Fruit fly (Drosophila melanogaster) whole organism, wandering third instar larva: ENCODE results near the gene CG15765.
A peak's percentile ranks its signal among the peaks of the same experiment; 100 is the strongest.

Experiments
- Abd-B ChIP-seq: fragments of >200 bp; optimal IDR thresholded peaks from 2 replicates; lab custom pipeline; 2017; ENCODE audit warnings: missing biosample characterization, missing genetic modification characterization
- CG9705 ChIP-seq: fragments of 200-800 bp; sonication (Bioruptor generic); optimal IDR thresholded peaks from 2 replicates; lab custom pipeline; 2018; ENCODE audit warnings: missing biosample characterization, mild to moderate bottlenecking, missing genetic modification characterization
- CrebA ChIP-seq: fragments of 200-800 bp; sonication (Bioruptor generic); optimal IDR thresholded peaks from 2 replicates; lab custom pipeline; 2016; ENCODE audit warnings: missing biosample characterization, mild to moderate bottlenecking, missing genetic modification characterization, borderline replicate concordance
- Dfd ChIP-seq: fragments of >200 bp; optimal IDR thresholded peaks from 2 replicates; lab custom pipeline; 2017; ENCODE audit warnings: missing biosample characterization, missing genetic modification characterization
- Dif ChIP-seq: fragments of 200-275, 200-300 bp; sonication (Bioruptor generic); optimal IDR thresholded peaks from 2 replicates; lab custom pipeline; 2018; ENCODE audit warnings: missing biosample characterization, missing genetic modification characterization; ENCODE audit not compliant: partially characterized antibody
- HLH106 ChIP-seq: fragments of 200-800 bp; optimal IDR thresholded peaks from 3 replicates; lab custom pipeline; 2019; ENCODE audit warnings: missing biosample characterization, mild to moderate bottlenecking, missing genetic modification characterization, moderate library complexity
- Hnf4 ChIP-seq: fragments of 200-800 bp; sonication (Bioruptor generic); optimal IDR thresholded peaks from 2 replicates; lab custom pipeline; 2016; ENCODE audit warnings: missing biosample characterization, mild to moderate bottlenecking, missing genetic modification characterization
- Hr83 ChIP-seq: fragments of 200-300 bp; sonication (Bioruptor generic); optimal IDR thresholded peaks from 2 replicates; lab custom pipeline; 2016; ENCODE audit warnings: missing biosample characterization, mild to moderate bottlenecking, missing genetic modification characterization, moderate library complexity; ENCODE audit not compliant: poor library complexity, severe bottlenecking
- Jra ChIP-seq: sonication (Bioruptor generic); optimal IDR thresholded peaks from 2 replicates; lab custom pipeline; 2016; ENCODE audit warnings: missing biosample characterization, missing genetic modification characterization
- Mio ChIP-seq: sonication (Bioruptor generic); optimal IDR thresholded peaks from 2 replicates; lab custom pipeline; 2016; ENCODE audit warnings: missing biosample characterization, missing genetic modification characterization
- OdsH ChIP-seq: fragments of 200-800 bp; sonication (Bioruptor generic); optimal IDR thresholded peaks from 2 replicates; lab custom pipeline; 2016; ENCODE audit warnings: missing biosample characterization, mild to moderate bottlenecking, missing genetic modification characterization
- Rel ChIP-seq, 2 experiments: fragments of 200-800 bp; sonication (Bioruptor generic) in 1 of 2; optimal IDR thresholded peaks; 2 replicates in 1 of 2; 3 replicates in 1 of 2; lab custom pipeline; 2016 to 2019; ENCODE audit warnings: mild to moderate bottlenecking in 2 of 2, missing biosample characterization in 2 of 2, missing genetic modification characterization in 2 of 2, moderate library complexity in 1 of 2
- Sp1 ChIP-seq: fragments of 200-800 bp; sonication (Bioruptor generic); optimal IDR thresholded peaks from 3 replicates; lab custom pipeline; 2019; ENCODE audit warnings: missing biosample characterization, mild to moderate bottlenecking, missing genetic modification characterization, moderate library complexity
- Vsx2 ChIP-seq: fragments of 200-300, 225-300 bp; sonication (Bioruptor generic); optimal IDR thresholded peaks from 2 replicates; lab custom pipeline; 2018; ENCODE audit warnings: missing biosample characterization, missing genetic modification characterization; ENCODE audit not compliant: partially characterized antibody
- br ChIP-seq: fragments of 200-800 bp; sonication (Bioruptor generic); optimal IDR thresholded peaks from 2 replicates; lab custom pipeline; 2016; ENCODE audit warnings: missing biosample characterization, missing genetic modification characterization
- brk ChIP-seq: fragments of 200-800 bp; sonication (Bioruptor generic); optimal IDR thresholded peaks from 2 replicates; lab custom pipeline; 2016; ENCODE audit warnings: missing biosample characterization, mild to moderate bottlenecking, missing genetic modification characterization
- dl ChIP-seq, 2 experiments: fragments of 175-275, 200-275 bp in 1 of 2; fragments of 200-275 bp in 1 of 2; sonication (Bioruptor generic); optimal IDR thresholded peaks; lab custom pipeline; 2018; ENCODE audit warnings: mild to moderate bottlenecking in 2 of 2, missing biosample characterization in 2 of 2, missing genetic modification characterization in 2 of 2, moderate library complexity in 2 of 2; ENCODE audit not compliant: partially characterized antibody in 2 of 2, insufficient read depth in 1 of 2
- dmrt93B ChIP-seq: fragments of 200-800 bp; sonication (Bioruptor generic); optimal IDR thresholded peaks from 2 replicates; lab custom pipeline; 2018; ENCODE audit warnings: missing biosample characterization, mild to moderate bottlenecking, missing genetic modification characterization
- dsf ChIP-seq: sonication (Bioruptor generic); optimal IDR thresholded peaks from 2 replicates; lab custom pipeline; 2016; ENCODE audit warnings: missing biosample characterization, missing genetic modification characterization, borderline replicate concordance
- ey ChIP-seq: fragments of 200-800 bp; sonication (Bioruptor generic); optimal IDR thresholded peaks from 2 replicates; lab custom pipeline; 2016; ENCODE audit warnings: missing biosample characterization, missing genetic modification characterization
- foxo ChIP-seq, 2 experiments: fragments of 200-800 bp; sonication (Bioruptor generic); optimal IDR thresholded peaks; 2 replicates in 1 of 2; 3 replicates in 1 of 2; lab custom pipeline; 2016 to 2017; ENCODE audit warnings: missing biosample characterization in 2 of 2, missing genetic modification characterization in 2 of 2
- fru ChIP-seq: fragments of 200-800 bp; sonication (Bioruptor generic); optimal IDR thresholded peaks from 3 replicates; lab custom pipeline; 2016; ENCODE audit warnings: missing biosample characterization, mild to moderate bottlenecking, missing genetic modification characterization
- h ChIP-seq: fragments of 200-800 bp; sonication (Bioruptor generic); optimal IDR thresholded peaks from 3 replicates; lab custom pipeline; 2016; ENCODE audit warnings: missing biosample characterization, mild to moderate bottlenecking, missing genetic modification characterization
- jim ChIP-seq: fragments of 175-275, 200-325 bp; sonication (Bioruptor generic); optimal IDR thresholded peaks from 2 replicates; lab custom pipeline; 2016; ENCODE audit warnings: missing biosample characterization, mild to moderate bottlenecking, missing genetic modification characterization
- lola ChIP-seq: fragments of >200 bp; optimal IDR thresholded peaks from 2 replicates; lab custom pipeline; 2017; ENCODE audit warnings: missing biosample characterization, missing genetic modification characterization
- psq ChIP-seq: fragments of 200-800 bp; sonication (Bioruptor generic); optimal IDR thresholded peaks from 3 replicates; lab custom pipeline; 2017; ENCODE audit warnings: missing biosample characterization, mild to moderate bottlenecking, missing genetic modification characterization, moderate library complexity
- rgr ChIP-seq: fragments of 200-800 bp; sonication (Bioruptor generic); optimal IDR thresholded peaks from 3 replicates; lab custom pipeline; 2016; ENCODE audit warnings: missing biosample characterization, mild to moderate bottlenecking, missing genetic modification characterization
- tai ChIP-seq: sonication (Bioruptor generic); optimal IDR thresholded peaks from 2 replicates; lab custom pipeline; 2016; ENCODE audit warnings: missing biosample characterization, missing genetic modification characterization
- woc ChIP-seq: sonication (Bioruptor generic); optimal IDR thresholded peaks from 2 replicates; lab custom pipeline; 2016; ENCODE audit warnings: missing biosample characterization, mild to moderate bottlenecking, missing genetic modification characterization

Gene CG15765

dm6 chrX:5786559-5786958, 31.8 kb upstream of the CG15765 start:
- TF ChIP-seq brk (peak; percentile 19), Hnf4 (peak; percentile 68), CrebA (no peak), dsf (GFP tag; lab: Kevin White, UChicago) (no peak), HLH106 (peak; percentile 66), OdsH (GFP tag; lab: Kevin White, UChicago) (peak; percentile 81), h (GFP tag; lab: Kevin White, UChicago) (peak; percentile 84), tai (GFP tag; lab: Kevin White, UChicago) (no peak), dl (GFP tag; optimal IDR thresholded peaks at IDR 0.05; lab: Kevin White, UChicago; ENCODE audit: insufficient read depth in 1 of 2, partially characterized antibody in 2 of 2) (no peak), br (GFP tag; lab: Kevin White, UChicago) (peak; percentile 60), CG9705 (GFP tag; lab: Kevin White, UChicago) (no peak), Rel (GFP tag; optimal IDR thresholded peaks at IDR 0.05; lab: Kevin White, UChicago) (peak; percentile 24), Rel (tag; optimal IDR thresholded peaks at IDR 0.05; lab: Kevin White, UChicago) (no peak), foxo (GFP tag; optimal IDR thresholded peaks at IDR 0.05; lab: Kevin White, UChicago) (peak in 1 of 2 experiments; percentile 69), rgr (GFP tag; lab: Kevin White, UChicago) (peak; percentile 81), Sp1 (GFP tag; lab: Kevin White, UChicago) (peak; percentile 74), fru (GFP tag; lab: Kevin White, UChicago) (peak; percentile 78), woc (GFP tag; lab: Kevin White, UChicago) (peak; percentile 49), Jra (GFP tag; lab: Kevin White, UChicago) (peak; percentile 11), ey (GFP tag; lab: Kevin White, UChicago) (peak; percentile 73), psq (GFP tag; lab: Kevin White, UChicago) (peak; percentile 65)

- TF ChIP-seq Hnf4 (no peak), Abd-B (GFP tag; lab: Kevin White, UChicago) (no peak), dmrt93B (GFP tag; lab: Kevin White, UChicago) (no peak), woc (GFP tag; lab: Kevin White, UChicago) (no peak), Dfd (GFP tag; lab: Kevin White, UChicago) (no peak), Jra (GFP tag; lab: Kevin White, UChicago) (no peak), OdsH (GFP tag; lab: Kevin White, UChicago) (no peak)
These were observed 29.2 kb upstream of the CG15765 start, which contains the start of gene CG15767 for dm6 chrX:5789187-5789586. Gene CG15767 (plus strand): TSS chrX:5789487.

dm6 chrX:5791840-5792239, 26.5 kb upstream of the CG15765 start, which contains the start of gene CG12239:
Gene CG12239 (plus strand): TSS chrX:5792140.
- no peak for TF ChIP-seq h (GFP tag; lab: Kevin White, UChicago)
- no peak for TF ChIP-seq CG9705 (GFP tag; lab: Kevin White, UChicago)
- TF ChIP-seq HLH106, result no peak
- TF ChIP-seq dsf (GFP tag; lab: Kevin White, UChicago), result no peak
- TF ChIP-seq Dif, result no peak
- no peak for TF ChIP-seq Sp1 (GFP tag; lab: Kevin White, UChicago)
- no peak for TF ChIP-seq Hr83 (GFP tag; lab: Kevin White, UChicago)
- TF ChIP-seq Vsx2 (GFP tag; lab: Kevin White, UChicago), result no peak
- TF ChIP-seq lola (GFP tag; lab: Kevin White, UChicago), result no peak

dm6 chrX:5800634-5801033, 17.7 kb upstream of the CG15765 start:
- TF ChIP-seq jim (GFP tag; lab: Kevin White, UChicago) (no peak), Hr83 (GFP tag; lab: Kevin White, UChicago) (no peak), HLH106 (peak; percentile 21), h (GFP tag; lab: Kevin White, UChicago) (peak; percentile 11), ey (GFP tag; lab: Kevin White, UChicago) (peak; percentile 0), foxo (GFP tag; optimal IDR thresholded peaks at IDR 0.05; lab: Kevin White, UChicago) (peak in 1 of 2 experiments; percentile 5)

- TF ChIP-seq Abd-B (GFP tag; lab: Kevin White, UChicago) (no peak), Mio (no peak), Jra (GFP tag; lab: Kevin White, UChicago) (no peak)
These were observed 14.0 kb upstream of the CG15765 start, which contains the start of gene Cpr5C for dm6 chrX:5804377-5804776. Gene Cpr5C (plus strand): TSS chrX:5804677.
